Comparison of ENCODE assay signal across 1 worm cellular context in genomic region chrIII:5706077-5706627, ce11.
TF ChIP-seq lines count a peak whose summit lies in the region.

Gene rpl-23, minus strand, starts transcription at chrIII:5706127.

TF ChIP-seq in whole organism, L1 larva, 84 proteins besides CTCF, POLR2A, EP300 and RAD21 (continued from another document):
- TF ChIP-seq grh-1 (GFP tag; IDR thresholded peaks at IDR 0.05; lab: Robert Waterston, UW) (peak; percentile 70), Y116A8C.19 (tag; optimal IDR thresholded peaks at IDR 0.05; lab: Kevin White, UChicago; ENCODE audit: borderline replicate concordance) (no peak), rnt-1 (tag; optimal IDR thresholded peaks at IDR 0.05; lab: Kevin White, UChicago) (peak; percentile 90), lin-35 (GFP tag; optimal IDR thresholded peaks at IDR 0.05; lab: Kevin White, UChicago) (peak; percentile 88 to 95), nhr-237 (tag; optimal IDR thresholded peaks at IDR 0.05; lab: Kevin White, UChicago) (peak; percentile 82), C34B4.2 (tag; optimal IDR thresholded peaks at IDR 0.05; lab: Kevin White, UChicago) (no peak), lir-3 (tag; optimal IDR thresholded peaks at IDR 0.05; lab: Kevin White, UChicago; ENCODE audit: poor library complexity) (peak; percentile 80), zip-4 (GFP tag; optimal IDR thresholded peaks at IDR 0.05; lab: Kevin White, UChicago) (peak; percentile 71), ceh-82 (tag; optimal IDR thresholded peaks at IDR 0.05; lab: Kevin White, UChicago) (peak; percentile 91 to 97 (median 96)), efl-3 (GFP tag; optimal IDR thresholded peaks at IDR 0.05; lab: Kevin White, UChicago) (no peak), nhr-71 (tag; optimal IDR thresholded peaks at IDR 0.05; lab: Kevin White, UChicago) (peak; percentile 94), aha-1 (tag; optimal IDR thresholded peaks at IDR 0.05; lab: Kevin White, UChicago) (peak; percentile 30), nhr-11 (tag; optimal IDR thresholded peaks at IDR 0.05; lab: Kevin White, UChicago) (peak; percentile 80), pqm-1 (tag; optimal IDR thresholded peaks at IDR 0.05; lab: Kevin White, UChicago) (no peak), mab-9 (GFP tag; IDR thresholded peaks at IDR 0.05; lab: Robert Waterston, UW) (no peak), unc-86 (tag; optimal IDR thresholded peaks at IDR 0.05; lab: Kevin White, UChicago) (peak; percentile 80), mef-2 (tag; optimal IDR thresholded peaks at IDR 0.05; lab: Kevin White, UChicago) (peak; percentile 27), nhr-84 (tag; optimal IDR thresholded peaks at IDR 0.05; lab: Kevin White, UChicago) (peak; percentile 47), sptf-1 (tag; optimal IDR thresholded peaks at IDR 0.05; lab: Kevin White, UChicago) (no peak), nhr-28 (tag; optimal IDR thresholded peaks at IDR 0.05; lab: Kevin White, UChicago) (no peak), nhr-47 (tag; optimal IDR thresholded peaks at IDR 0.05; lab: Kevin White, UChicago) (peak; percentile 91), nhr-19 (GFP tag; conservative IDR thresholded peaks at IDR 0.05; lab: Robert Waterston, UW) (peak; percentile 91), elt-2 (tag; optimal IDR thresholded peaks at IDR 0.05; lab: Kevin White, UChicago) (peak; percentile 26), nhr-12 (tag; optimal IDR thresholded peaks at IDR 0.05; lab: Kevin White, UChicago) (no peak)
TF ChIP-seq in whole organism, L1 larva: peak in this region for 61.
